Worm (Caenorhabditis elegans): ENCODE measurements around the gene ZK507.1.

DNA sequence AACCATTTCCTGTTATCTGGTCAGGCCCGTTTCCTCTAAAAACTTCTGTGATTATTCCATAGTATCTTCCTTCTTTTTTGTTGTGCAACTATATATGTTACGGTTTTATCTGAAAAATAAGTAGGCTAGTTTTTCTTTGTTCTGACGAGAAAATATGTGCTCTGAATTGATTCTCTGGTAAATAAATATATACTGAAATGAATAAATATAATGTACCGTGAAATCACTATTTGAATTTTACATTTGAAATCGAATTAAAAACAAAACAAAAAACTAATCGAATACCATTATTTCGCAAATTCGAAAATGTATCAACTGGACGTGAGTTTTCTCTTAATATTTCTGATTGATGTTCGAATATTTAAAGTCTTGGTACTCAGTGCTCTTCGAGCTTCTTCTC lies 29.5 kb upstream of the ZK507.1 start, which contains the start of gene ZK512.10:
- TF ChIP-seq unc-42 (tag; optimal IDR thresholded peaks at IDR 0.05) (no peak), pag-3 (tag; optimal IDR thresholded peaks at IDR 0.05; ENCODE audit: borderline replicate concordance) (no peak), hlh-30 (tag; optimal IDR thresholded peaks at IDR 0.05; ENCODE audit: insufficient read depth) (no peak), ceh-19 (GFP tag; optimal IDR thresholded peaks at IDR 0.05) (no peak), pros-1 (tag; optimal IDR thresholded peaks at IDR 0.05) (no peak), syd-9 (tag; optimal IDR thresholded peaks at IDR 0.05) (no peak), ama-1 (optimal IDR thresholded peaks at IDR 0.05) (no peak), elt-2 (tag; optimal IDR thresholded peaks at IDR 0.05) (no peak), ceh-14 (tag; optimal IDR thresholded peaks at IDR 0.05) (no peak)
